Worm (Caenorhabditis elegans) whole organism, young adult: ENCODE data around the gene F09A5.2.

Experiments used
- B0035.1 ChIP-seq: sonication (generic microtip); optimal IDR thresholded peaks from 2 replicates; lab custom pipeline; 2016; ENCODE audit warnings: missing genetic modification characterization, mild to moderate bottlenecking, missing compliant biosample characterization, missing genotype, missing genetic modification reagents
- F10E7.11 ChIP-seq: sonication (generic microtip); optimal IDR thresholded peaks from 2 replicates; lab custom pipeline; 2017; ENCODE audit warnings: mild to moderate bottlenecking, missing genetic modification characterization, moderate library complexity, missing compliant biosample characterization
- F22D6.2 ChIP-seq: sonication (generic microtip); optimal IDR thresholded peaks from 2 replicates; lab custom pipeline; 2016; ENCODE audit warnings: mild to moderate bottlenecking, missing genetic modification characterization, missing compliant biosample characterization
- Y53G8AR.9 ChIP-seq: fragments of 200-800 bp; sonication (Bioruptor generic); conservative IDR thresholded peaks from 2 replicates; pipeline ENCODE4 v1.3.6; 2022; ENCODE audit warnings: missing genetic modification reagents, missing genetic modification characterization, missing compliant biosample characterization
- ZK185.1 ChIP-seq: sonication (generic microtip); optimal IDR thresholded peaks from 2 replicates; lab custom pipeline; 2016; ENCODE audit warnings: mild to moderate bottlenecking, missing genetic modification characterization, missing compliant biosample characterization; ENCODE audit not compliant: poor library complexity, severe bottlenecking
- ama-1 ChIP-seq, 3 experiments: fragments of 150-350 bp in 1 of 3; sonication (generic microtip) in 2 of 3; optimal IDR thresholded peaks; 2 replicates each; lab custom pipeline; 2014 to 2018; ENCODE audit warnings: missing biosample characterization in 2 of 3, missing genetic modification characterization in 2 of 3, missing genetic modification reagents in 2 of 3
- ets-4 ChIP-seq: fragments of 200-800 bp; sonication (Bioruptor generic); optimal IDR thresholded peaks from 2 replicates; lab custom pipeline; 2018; ENCODE audit warnings: mild to moderate bottlenecking, missing genetic modification characterization, missing compliant biosample characterization
- nhr-80 ChIP-seq: sonication (generic microtip); optimal IDR thresholded peaks from 2 replicates; lab custom pipeline; 2016; ENCODE audit warnings: missing genetic modification characterization, missing compliant biosample characterization
- tlf-1 ChIP-seq: fragments of 200-800 bp; sonication (Bioruptor generic); optimal IDR thresholded peaks from 2 replicates; lab custom pipeline; 2018; ENCODE audit warnings: mild to moderate bottlenecking, missing genetic modification characterization, missing compliant biosample characterization

- TF ChIP-seq nhr-80 (tag; lab: Kevin White, UChicago) = no peak
- no peak for TF ChIP-seq F22D6.2
- no peak for TF ChIP-seq ZK185.1 (tag; lab: Kevin White, UChicago)
- no peak for TF ChIP-seq F10E7.11 (tag; lab: Kevin White, UChicago)
- TF ChIP-seq tlf-1 (GFP tag; lab: Kevin White, UChicago) = no peak
- TF ChIP-seq Y53G8AR.9 (GFP tag; lab: Robert Waterston, UW) = no peak
- no peak for TF ChIP-seq ama-1 (optimal IDR thresholded peaks at IDR 0.05; lab: Kevin White, UChicago)
- no peak for TF ChIP-seq ama-1 (GFP tag; optimal IDR thresholded peaks at IDR 0.05; lab: Kevin White, UChicago)
- no peak for TF ChIP-seq B0035.1 (tag; lab: Kevin White, UChicago)
- no peak for TF ChIP-seq ets-4 (GFP tag; lab: Kevin White, UChicago)
Observed at ce11 chrX:13116380-13116779, 18.5 kb upstream of the F09A5.2 start.
